Fruit fly (Drosophila melanogaster): ENCODE measurements around the gene RpS19b.

- TF ChIP-seq CG4496 (GFP tag; IDR thresholded peaks at IDR 0.05): no peak
- no peak for TF ChIP-seq Ets98B (GFP tag; IDR thresholded peaks at IDR 0.05)
These were observed 33.2 kb downstream of the RpS19b start for dm6 chr3R:23900092-23900491.
